Fruit fly (Drosophila melanogaster) whole organism, pupa: ENCODE measurements around the gene CG14625.
A peak's percentile ranks its signal among the peaks of the same experiment; 100 is the strongest.

Source experiments
- CG10348 ChIP-seq: fragments of 200-800 bp; sonication (Bioruptor generic); IDR thresholded peaks from 2 replicates; pipeline ENCODE4 v1.3.6; 2022; ENCODE audit warnings: missing biosample characterization, missing genetic modification characterization
- CG13204 ChIP-seq: fragments of 200-800 bp; sonication (Bioruptor generic); optimal IDR thresholded peaks from 2 replicates; lab custom pipeline; 2018; ENCODE audit warnings: missing biosample characterization, mild to moderate bottlenecking, missing genetic modification characterization, moderate library complexity
- CG17806 ChIP-seq: fragments of 200-800 bp; sonication (Bioruptor generic); optimal IDR thresholded peaks from 2 replicates; lab custom pipeline; 2018; ENCODE audit warnings: missing biosample characterization, mild to moderate bottlenecking, missing genetic modification characterization, moderate library complexity
- CG32121 ChIP-seq: fragments of 200-800 bp; sonication (Bioruptor generic); IDR thresholded peaks from 2 replicates; pipeline ENCODE4 v1.3.6; 2022; ENCODE audit warnings: missing biosample characterization, missing genetic modification characterization
- CG8159 ChIP-seq: fragments of 200-800 bp; sonication (Bioruptor generic); optimal IDR thresholded peaks from 3 replicates; lab custom pipeline; 2018; ENCODE audit warnings: missing biosample characterization, mild to moderate bottlenecking, missing genetic modification characterization, moderate library complexity
- CG8301 ChIP-seq: fragments of 200-800 bp; sonication (Bioruptor generic); optimal IDR thresholded peaks from 2 replicates; lab custom pipeline; 2018; ENCODE audit warnings: missing biosample characterization, mild to moderate bottlenecking, missing genetic modification characterization
- D1 ChIP-seq: fragments of 200-800 bp; sonication (Bioruptor generic); optimal IDR thresholded peaks from 2 replicates; lab custom pipeline; 2018; ENCODE audit warnings: missing biosample characterization, mild to moderate bottlenecking, missing genetic modification characterization, moderate library complexity
- EcR ChIP-seq: fragments of 200-800 bp; sonication (Bioruptor generic); optimal IDR thresholded peaks from 3 replicates; lab custom pipeline; 2019; ENCODE audit warnings: missing biosample characterization, missing genetic modification characterization, mild to moderate bottlenecking, moderate library complexity, missing genetic modification reagents
- Ets98B ChIP-seq: fragments of 200-800 bp; sonication (Bioruptor generic); IDR thresholded peaks from 2 replicates; pipeline ENCODE4 v1.3.6; 2022; ENCODE audit warnings: missing biosample characterization, missing genetic modification characterization
- Pif1B ChIP-seq: fragments of 200-800 bp; sonication (Bioruptor generic); optimal IDR thresholded peaks from 3 replicates; lab custom pipeline; 2016; ENCODE audit warnings: missing biosample characterization, missing genetic modification characterization
- Snoo ChIP-seq: fragments of 200-800 bp; sonication (Bioruptor generic); optimal IDR thresholded peaks from 3 replicates; lab custom pipeline; 2017; ENCODE audit warnings: missing biosample characterization, mild to moderate bottlenecking, missing genetic modification characterization, inconsistent platforms
- fd96Ca ChIP-seq: fragments of 200-800 bp; sonication (Bioruptor generic); IDR thresholded peaks from 3 replicates; pipeline ENCODE4 v1.3.6; 2022; ENCODE audit warnings: missing biosample characterization, missing genetic modification characterization
- gl ChIP-seq: fragments of 200-800 bp; sonication (Bioruptor generic); optimal IDR thresholded peaks from 2 replicates; lab custom pipeline; 2018; ENCODE audit warnings: missing biosample characterization, mild to moderate bottlenecking, missing genetic modification characterization
- rn ChIP-seq: fragments of 200-800 bp; sonication (Bioruptor generic); IDR thresholded peaks from 2 replicates; pipeline ENCODE4 v1.3.6; 2022; ENCODE audit warnings: missing biosample characterization, missing genetic modification characterization

DNA sequence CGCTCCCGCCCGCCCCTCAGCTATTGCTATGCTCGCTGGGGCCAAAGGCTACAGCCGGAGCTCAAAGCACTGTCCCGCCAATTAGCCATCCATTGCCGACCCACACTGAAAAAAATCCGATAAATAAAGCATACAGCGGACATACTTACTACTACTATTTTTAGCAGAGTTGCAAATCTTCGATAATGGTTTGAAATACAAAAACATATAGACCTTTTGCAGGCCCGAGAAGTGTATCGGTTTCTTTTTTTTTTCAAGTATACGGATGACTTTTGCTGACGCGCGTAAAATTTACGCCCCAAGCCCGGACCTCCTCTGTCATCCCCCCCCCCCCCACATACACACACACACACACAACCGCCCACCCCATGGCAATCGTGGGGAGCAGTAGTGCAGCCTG lies 32.4 kb downstream of the CG14625 start:
- peak; percentile 70 for TF ChIP-seq CG32121
- no peak for TF ChIP-seq Pif1B (GFP tag; lab: Kevin White, UChicago)
- peak; percentile 64 for TF ChIP-seq fd96Ca (GFP tag; lab: Robert Waterston, UW)
- TF ChIP-seq D1: no peak
- TF ChIP-seq EcR (GFP tag; lab: Kevin White, UChicago): no peak
- TF ChIP-seq CG8301 (tag; lab: Kevin White, UChicago): peak; percentile 4
- TF ChIP-seq gl (tag; lab: Kevin White, UChicago): no peak
- TF ChIP-seq Snoo (tag; lab: Kevin White, UChicago): no peak
- no peak for TF ChIP-seq CG13204 (GFP tag; lab: Kevin White, UChicago)
- no peak for TF ChIP-seq CG10348 (GFP tag; lab: Robert Waterston, UW)
- peak; percentile 30 for TF ChIP-seq CG8159 (tag; lab: Kevin White, UChicago)
- TF ChIP-seq CG17806: no peak
- peak; percentile 67 for TF ChIP-seq Ets98B (GFP tag; lab: Robert Waterston, UW)
- TF ChIP-seq rn (GFP tag; lab: Robert Waterston, UW): no peak
